Worm (Caenorhabditis elegans) whole organism, young adult: Measurements from ENCODE around the gene F08F8.11.

Experiments used
- B0019.2 ChIP-seq: fragments of 200-800 bp; sonication (Bioruptor generic); conservative IDR thresholded peaks from 2 replicates; pipeline ENCODE4 v1.3.6; 2022; ENCODE audit warnings: missing genetic modification reagents, missing genetic modification characterization, missing compliant biosample characterization
- B0336.3 ChIP-seq: fragments of 200-800 bp; sonication (Bioruptor generic); IDR thresholded peaks from 2 replicates; pipeline ENCODE4 v1.3.6; 2022; ENCODE audit warnings: missing genetic modification characterization, missing compliant biosample characterization
- D2030.7 ChIP-seq: fragments of 200-800 bp; sonication (Bioruptor generic); IDR thresholded peaks from 2 replicates; pipeline ENCODE4 v1.3.6; 2022; ENCODE audit warnings: missing genetic modification reagents, missing genetic modification characterization, missing compliant biosample characterization
- K11D2.4 ChIP-seq: fragments of 200-800 bp; sonication (Bioruptor generic); IDR thresholded peaks from 2 replicates; pipeline ENCODE4 v1.3.6; 2022; ENCODE audit warnings: missing genetic modification reagents, missing genetic modification characterization, missing compliant biosample characterization
- K12H6.12 ChIP-seq: fragments of 200-800 bp; sonication (Bioruptor generic); optimal IDR thresholded peaks from 2 replicates; lab custom pipeline; 2018; ENCODE audit warnings: mild to moderate bottlenecking, missing genetic modification characterization, missing compliant biosample characterization
- T07F8.4 ChIP-seq: sonication (generic microtip); optimal IDR thresholded peaks from 2 replicates; lab custom pipeline; 2016; ENCODE audit warnings: mild to moderate bottlenecking, missing genetic modification characterization, moderate library complexity, missing compliant biosample characterization
- atf-7 ChIP-seq: sonication (generic microtip); optimal IDR thresholded peaks from 2 replicates; lab custom pipeline; 2017; ENCODE audit warnings: mild to moderate bottlenecking, missing genetic modification characterization, missing compliant biosample characterization
- attf-3 ChIP-seq: fragments of 200-800 bp; sonication (Bioruptor generic); conservative IDR thresholded peaks from 2 replicates; pipeline ENCODE4 v1.3.6; 2022; ENCODE audit warnings: missing genetic modification reagents, missing genetic modification characterization, missing compliant biosample characterization
- bed-2 ChIP-seq: fragments of 200-800 bp; sonication (Bioruptor generic); IDR thresholded peaks from 2 replicates; pipeline ENCODE4 v1.3.6; 2022; ENCODE audit warnings: missing genetic modification reagents, missing genetic modification characterization, missing compliant biosample characterization
- ccch-3 ChIP-seq: fragments of 200-800 bp; sonication (Bioruptor generic); optimal IDR thresholded peaks from 2 replicates; lab custom pipeline; 2018; ENCODE audit warnings: mild to moderate bottlenecking, missing genetic modification characterization, missing compliant biosample characterization
- cebp-1 ChIP-seq, 2 experiments: fragments of 200-800 bp in 1 of 2; sonication (Bioruptor generic) in 1 of 2; sonication (generic microtip) in 1 of 2; IDR thresholded peaks in 1 of 2; optimal IDR thresholded peaks in 1 of 2; 2 replicates each; pipeline versions ENCODE4 v1.3.6 to Lab custom; 2017 to 2022; ENCODE audit warnings: missing compliant biosample characterization in 2 of 2, missing genetic modification characterization in 2 of 2, mild to moderate bottlenecking in 1 of 2, missing genetic modification reagents in 1 of 2, moderate library complexity in 1 of 2
- ceh-100 ChIP-seq: fragments of 200-800 bp; sonication (Bioruptor generic); IDR thresholded peaks from 2 replicates; pipeline ENCODE4 v1.3.6; 2022; ENCODE audit warnings: missing genetic modification reagents, missing genetic modification characterization, missing compliant biosample characterization
- ceh-91 ChIP-seq: fragments of 200-800 bp; sonication (Bioruptor generic); IDR thresholded peaks from 2 replicates; pipeline ENCODE4 v1.3.6; 2022; ENCODE audit warnings: missing genetic modification reagents, missing genetic modification characterization, missing compliant biosample characterization
- dox-1 ChIP-seq: fragments of 200-800 bp; sonication (Bioruptor generic); IDR thresholded peaks from 2 replicates; pipeline ENCODE4 v1.3.6; 2022; ENCODE audit warnings: missing genetic modification reagents, missing genetic modification characterization, missing compliant biosample characterization
- dpl-1 ChIP-seq: fragments of 150-350 bp; optimal IDR thresholded peaks from 2 replicates; lab custom pipeline; 2014; ENCODE audit warnings: missing biosample characterization, missing genetic modification reagents, missing genetic modification characterization
- gei-17 ChIP-seq: fragments of 200-800 bp; sonication (Bioruptor generic); optimal IDR thresholded peaks from 2 replicates; lab custom pipeline; 2018; ENCODE audit warnings: mild to moderate bottlenecking, missing genetic modification characterization, missing compliant biosample characterization
- hmg-1.2 ChIP-seq: fragments of 200-800 bp; sonication (Bioruptor generic); IDR thresholded peaks from 2 replicates; pipeline ENCODE4 v1.3.6; 2022; ENCODE audit warnings: missing genetic modification reagents, missing genetic modification characterization, missing compliant biosample characterization
- lin-26 ChIP-seq: fragments of 200-800 bp; sonication (Bioruptor generic); IDR thresholded peaks from 2 replicates; pipeline ENCODE4 v1.3.6; 2022; ENCODE audit warnings: missing genetic modification reagents, missing genetic modification characterization, missing compliant biosample characterization
- lin-40 ChIP-seq: sonication (generic microtip); optimal IDR thresholded peaks from 2 replicates; lab custom pipeline; 2016; ENCODE audit warnings: missing genetic modification characterization, mild to moderate bottlenecking, missing compliant biosample characterization, missing genotype, missing genetic modification reagents
- madf-10 ChIP-seq: sonication (generic microtip); optimal IDR thresholded peaks from 2 replicates; lab custom pipeline; 2016; ENCODE audit warnings: mild to moderate bottlenecking, missing genetic modification characterization, missing compliant biosample characterization
- madf-6 ChIP-seq: fragments of 200-800 bp; sonication (Bioruptor generic); IDR thresholded peaks from 2 replicates; pipeline ENCODE4 v1.3.6; 2022; ENCODE audit warnings: missing genetic modification reagents, missing genetic modification characterization, missing compliant biosample characterization
- madf-8 ChIP-seq: fragments of 200-800 bp; sonication (Bioruptor generic); conservative IDR thresholded peaks from 2 replicates; pipeline ENCODE4 v1.3.6; 2022; ENCODE audit warnings: missing genetic modification reagents, missing genetic modification characterization, missing compliant biosample characterization
- mcd-1 ChIP-seq: fragments of 200-800 bp; sonication (Bioruptor generic); IDR thresholded peaks from 2 replicates; pipeline ENCODE4 v1.3.6; 2022; ENCODE audit warnings: missing genetic modification reagents, missing genetic modification characterization, missing compliant biosample characterization
- mel-28 ChIP-seq: sonication (generic microtip); optimal IDR thresholded peaks from 2 replicates; lab custom pipeline; 2016; ENCODE audit warnings: borderline replicate concordance, mild to moderate bottlenecking, missing genetic modification characterization, missing compliant biosample characterization
- nfyb-1 ChIP-seq: fragments of 200-800 bp; sonication (Bioruptor generic); IDR thresholded peaks from 2 replicates; pipeline ENCODE4 v1.3.6; 2022; ENCODE audit warnings: missing genetic modification reagents, missing genetic modification characterization, missing compliant biosample characterization
- nhr-179 ChIP-seq: sonication (generic microtip); optimal IDR thresholded peaks from 2 replicates; lab custom pipeline; 2016; ENCODE audit warnings: mild to moderate bottlenecking, missing genetic modification characterization, missing compliant biosample characterization
- nhr-80 ChIP-seq: sonication (generic microtip); optimal IDR thresholded peaks from 2 replicates; lab custom pipeline; 2016; ENCODE audit warnings: missing genetic modification characterization, missing compliant biosample characterization
- nhr-90 ChIP-seq: sonication (generic microtip); optimal IDR thresholded peaks from 2 replicates; lab custom pipeline; 2016; ENCODE audit warnings: missing genotype, mild to moderate bottlenecking, missing genetic modification characterization, missing compliant biosample characterization
- pbrm-1 ChIP-seq: fragments of 200-800 bp; sonication (Bioruptor generic); IDR thresholded peaks from 2 replicates; pipeline ENCODE4 v1.3.6; 2022; ENCODE audit warnings: missing genetic modification reagents, missing genetic modification characterization, missing compliant biosample characterization
- rec-8 ChIP-seq, 2 experiments: sonication (generic microtip); optimal IDR thresholded peaks; 2 replicates each; lab custom pipeline; 2016; ENCODE audit warnings: mild to moderate bottlenecking in 2 of 2, missing genetic modification characterization in 2 of 2, missing genetic modification reagents in 2 of 2, missing genotype in 2 of 2, missing biosample characterization in 1 of 2, missing compliant biosample characterization in 1 of 2, moderate library complexity in 1 of 2
- repo-1 ChIP-seq: sonication (generic microtip); optimal IDR thresholded peaks from 2 replicates; lab custom pipeline; 2017; ENCODE audit warnings: mild to moderate bottlenecking, missing genetic modification characterization, missing compliant biosample characterization
- snpc-4 ChIP-seq, 5 experiments: fragments of 150-350 bp in 1 of 5; sonication (generic microtip) in 4 of 5; optimal IDR thresholded peaks; 2 replicates each; lab custom pipeline; 2014 to 2018; ENCODE audit warnings: missing genetic modification characterization in 5 of 5, missing biosample characterization in 3 of 5, antibody characterized with exemption in 2 of 5, mild to moderate bottlenecking in 2 of 5, missing compliant biosample characterization in 2 of 5, missing genotype in 2 of 5, moderate library complexity in 2 of 5, missing genetic modification reagents in 1 of 5
- somi-1 ChIP-seq: fragments of 200-800 bp; sonication (Bioruptor generic); optimal IDR thresholded peaks from 2 replicates; lab custom pipeline; 2018; ENCODE audit warnings: mild to moderate bottlenecking, missing genetic modification characterization, missing compliant biosample characterization
- tbp1 ChIP-seq: fragments of 200-800 bp; sonication (Bioruptor generic); optimal IDR thresholded peaks from 2 replicates; lab custom pipeline; 2018; ENCODE audit warnings: mild to moderate bottlenecking, missing genetic modification characterization, missing compliant biosample characterization
- tlf-1 ChIP-seq: fragments of 200-800 bp; sonication (Bioruptor generic); optimal IDR thresholded peaks from 2 replicates; lab custom pipeline; 2018; ENCODE audit warnings: mild to moderate bottlenecking, missing genetic modification characterization, missing compliant biosample characterization
- zim-3 ChIP-seq: sonication (generic microtip); optimal IDR thresholded peaks from 2 replicates; lab custom pipeline; 2017; ENCODE audit warnings: mild to moderate bottlenecking, missing genetic modification characterization, moderate library complexity, missing compliant biosample characterization
- ztf-18 ChIP-seq: sonication (generic microtip); optimal IDR thresholded peaks from 2 replicates; lab custom pipeline; 2016; ENCODE audit warnings: missing genotype, mild to moderate bottlenecking, missing genetic modification characterization, missing compliant biosample characterization
- ztf-26 ChIP-seq: sonication (generic microtip); optimal IDR thresholded peaks from 2 replicates; lab custom pipeline; 2017; ENCODE audit warnings: missing genetic modification characterization, missing compliant biosample characterization
- ztf-6 ChIP-seq: fragments of 200-800 bp; sonication (Bioruptor generic); IDR thresholded peaks from 2 replicates; pipeline ENCODE4 v1.3.6; 2022; ENCODE audit warnings: missing genetic modification reagents, missing genetic modification characterization, missing compliant biosample characterization

Gene F08F8.11

DNA sequence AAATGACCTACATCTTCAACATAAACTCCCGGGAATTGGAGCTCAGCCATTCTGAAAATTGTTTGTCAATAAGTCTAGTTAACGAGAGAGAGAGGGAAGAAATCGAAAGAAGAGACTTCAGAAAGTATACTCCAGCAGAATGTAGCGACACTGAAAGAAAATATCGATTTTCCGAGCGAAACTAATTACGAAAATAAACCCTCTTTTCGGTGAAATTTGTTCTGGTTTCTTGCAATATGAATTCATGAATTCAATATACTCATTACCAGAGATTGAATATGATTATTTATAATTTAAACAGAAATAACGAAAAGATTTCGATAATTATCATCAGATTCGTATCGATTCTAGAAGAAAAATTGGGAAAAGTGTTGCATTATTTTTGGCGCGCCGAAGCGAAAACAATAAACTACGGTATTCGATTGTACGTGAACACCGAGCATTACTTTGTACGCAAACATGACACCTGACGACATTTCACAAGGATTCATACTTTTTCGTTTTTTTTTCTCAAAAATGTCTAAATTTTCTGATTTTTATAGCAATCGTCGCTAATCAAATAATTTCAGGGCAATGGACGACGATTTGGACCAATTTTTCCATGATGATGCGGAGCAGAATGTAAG is 16.0 kb downstream of the F08F8.11 start, which contains the start of the genes hmg-4 and T20B12.3 (continued):
- TF ChIP-seq D2030.7 (GFP tag; lab: Robert Waterston, UW) (peak; percentile 69), lin-40 (tag; lab: Kevin White, UChicago) (no peak), B0019.2 (GFP tag; lab: Robert Waterston, UW) (0 out of 2 replicates have a peak, but pooled peaks have one; percentile 36), K11D2.4 (GFP tag; lab: Robert Waterston, UW) (no peak), gei-17 (GFP tag; lab: Kevin White, UChicago) (no peak), tlf-1 (GFP tag; lab: Kevin White, UChicago) (peak; percentile 7), nhr-80 (no peak), madf-8 (GFP tag; lab: Robert Waterston, UW) (peak; percentile 44; the same call in 1 of the 2 replicates), ceh-91 (GFP tag; lab: Robert Waterston, UW) (peak; percentile 71)

DNA sequence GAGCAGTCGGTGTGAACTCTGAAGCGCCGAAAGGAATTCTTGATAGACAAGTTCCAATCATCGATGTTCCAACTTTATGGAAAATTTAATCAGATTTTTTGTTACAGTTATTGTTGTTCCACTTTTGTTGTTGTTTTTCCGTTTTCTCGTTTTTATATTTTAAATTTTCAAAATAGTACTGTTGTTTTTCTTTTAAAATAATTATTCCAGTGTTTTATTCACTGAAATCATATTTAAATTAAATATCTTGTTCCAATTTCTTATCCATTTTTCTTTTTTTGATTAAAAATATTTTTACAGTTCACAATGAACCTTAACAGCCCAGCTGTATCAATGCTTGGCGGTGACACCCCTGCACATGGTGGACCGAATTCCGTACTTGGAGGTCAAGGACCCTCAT is 18.0 kb downstream of the F08F8.11 start, which contains the start of gene tbp-1:
Gene tbp-1 (plus strand): TSS at position 301 of the 400 bp plus-strand sequence.
- TF ChIP-seq tbp1 (peak; percentile 58), nhr-179 (tag; lab: Kevin White, UChicago) (no peak)

DNA sequence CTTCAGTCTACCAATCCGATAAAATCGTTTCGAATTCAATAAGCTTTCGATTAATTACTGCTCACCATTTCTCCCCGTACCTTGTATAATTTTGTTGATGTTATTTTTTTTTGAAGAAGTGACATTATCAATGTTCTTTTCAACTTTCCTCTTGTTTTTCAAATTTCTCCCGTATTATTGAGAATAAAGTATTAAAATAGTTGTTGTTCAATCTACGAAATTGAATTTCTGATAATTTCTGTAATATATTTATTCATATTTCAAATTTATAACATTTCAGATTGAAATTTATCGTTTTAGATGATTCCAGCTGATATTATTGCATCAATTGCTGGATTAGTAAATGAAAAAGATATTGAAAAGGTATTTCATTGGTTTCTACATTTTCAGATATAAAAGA is 20.2 kb downstream of the F08F8.11 start, which contains the start of gene trd-1:
Gene trd-1 (plus strand): TSS at position 301 of the 400 bp plus-strand sequence.
- TF ChIP-seq bed-2 (GFP tag; lab: Robert Waterston, UW): no peak
- no peak for TF ChIP-seq madf-6 (GFP tag; lab: Robert Waterston, UW)
- no peak for TF ChIP-seq ccch-3 (GFP tag; lab: Kevin White, UChicago)
- TF ChIP-seq ztf-6: no peak
- TF ChIP-seq attf-3 (GFP tag; lab: Robert Waterston, UW): no peak
- no peak for TF ChIP-seq hmg-1.2 (GFP tag; lab: Robert Waterston, UW)

DNA sequence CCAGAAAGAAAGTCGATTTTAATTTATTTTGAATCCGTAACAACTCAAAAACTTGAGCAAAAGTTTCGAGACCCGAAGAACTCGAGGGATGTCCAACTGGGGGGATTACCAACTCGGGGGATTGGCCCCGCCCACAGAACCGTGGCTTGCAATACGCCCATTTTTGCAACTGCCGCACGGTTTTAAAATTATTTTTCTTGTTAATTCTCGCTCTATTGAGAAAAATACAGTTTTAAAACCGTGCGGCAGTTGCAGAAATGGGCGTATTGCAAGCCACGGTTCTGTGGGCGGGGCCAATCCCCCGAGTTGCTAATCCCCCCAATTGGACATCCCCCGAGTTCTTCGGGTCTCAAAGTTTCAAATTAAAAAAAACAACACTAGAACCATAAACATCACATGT is 20.8 kb downstream of the F08F8.11 start:
- TF ChIP-seq tbp1 (peak; percentile 37), mcd-1 (GFP tag; lab: Robert Waterston, UW) (peak; percentile 64), ceh-100 (GFP tag; lab: Robert Waterston, UW) (0 out of 2 replicates have a peak, but pooled peaks have one; percentile 23)

DNA sequence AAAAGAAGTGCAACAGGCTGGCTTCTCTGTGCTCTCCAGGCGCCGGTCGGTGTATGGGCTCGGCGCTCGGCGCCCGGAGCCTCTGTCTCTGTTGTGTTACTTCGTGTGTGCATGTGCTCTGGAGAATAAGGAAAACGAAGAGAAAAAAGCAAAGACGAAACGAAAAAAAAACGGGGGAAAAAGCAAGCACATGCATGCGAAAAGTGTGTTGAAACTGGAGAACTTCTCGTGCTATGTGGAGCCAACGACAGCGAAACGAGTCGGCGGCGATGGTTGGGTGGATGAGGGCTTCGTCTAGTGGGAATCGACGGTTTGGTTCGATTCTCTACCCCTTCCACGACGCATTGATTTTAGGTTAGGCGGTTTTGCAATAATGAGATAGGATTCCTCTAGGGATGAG is 21.7 kb downstream of the F08F8.11 start:
- no peak for TF ChIP-seq dpl-1 (GFP tag; lab: Kevin White, UChicago)
- peak; percentile 29 for TF ChIP-seq zim-3
- TF ChIP-seq nfyb-1 (GFP tag; lab: Robert Waterston, UW): 0 out of 2 replicates have a peak, but pooled peaks have one; percentile 28
- peak; percentile 53 for TF ChIP-seq madf-10 (tag; lab: Kevin White, UChicago)
- TF ChIP-seq cebp-1 (GFP tag; IDR thresholded peaks at IDR 0.05; lab: Robert Waterston, UW): no peak
- peak; percentile 81 for TF ChIP-seq cebp-1 (tag; optimal IDR thresholded peaks at IDR 0.05; lab: Kevin White, UChicago)
- TF ChIP-seq pbrm-1: no peak
- TF ChIP-seq bed-2 (GFP tag; lab: Robert Waterston, UW): no peak
- TF ChIP-seq B0336.3 (GFP tag; lab: Robert Waterston, UW): peak; percentile 64; the same call in 1 of the 2 replicates
- peak; percentile 50 for TF ChIP-seq ztf-18 (tag; lab: Kevin White, UChicago)
- TF ChIP-seq K12H6.12: peak; percentile 35
- no peak for TF ChIP-seq mel-28 (tag; lab: Kevin White, UChicago)
- TF ChIP-seq rec-8 (tag; optimal IDR thresholded peaks at IDR 0.05; lab: Kevin White, UChicago): peak in 1 of 2 experiments; percentile 21
- peak; percentile 40 for TF ChIP-seq ztf-26 (tag; lab: Kevin White, UChicago)
- TF ChIP-seq atf-7 (tag; lab: Kevin White, UChicago): peak; percentile 39
- no peak for TF ChIP-seq T07F8.4 (tag; lab: Kevin White, UChicago)
- 0 out of 2 replicates have a peak, but pooled peaks have one; percentile 36 for TF ChIP-seq lin-26 (GFP tag; lab: Robert Waterston, UW)
- peak; percentile 73 for TF ChIP-seq dox-1
- TF ChIP-seq snpc-4 (GFP tag; optimal IDR thresholded peaks at IDR 0.05; lab: Kevin White, UChicago): no peak
- TF ChIP-seq snpc-4 (tag; optimal IDR thresholded peaks at IDR 0.05; lab: Kevin White, UChicago): peak in 3 of 4 experiments; percentile 69 to 75 (median 72)
- TF ChIP-seq somi-1: no peak
- TF ChIP-seq repo-1: peak; percentile 86
- TF ChIP-seq nhr-90 (tag; lab: Kevin White, UChicago): peak; percentile 2
